Fruit fly (Drosophila melanogaster) whole organism, prepupa: ENCODE measurements around the gene Tbc1d22.

Source experiments
- CG6276 ChIP-seq: fragments of 200-800 bp; sonication (Bioruptor generic); optimal IDR thresholded peaks from 2 replicates; lab custom pipeline; 2017; ENCODE audit warnings: missing biosample characterization, mild to moderate bottlenecking, missing genetic modification characterization
- Lpt ChIP-seq: fragments of 200-800 bp; sonication (Bioruptor generic); optimal IDR thresholded peaks from 3 replicates; lab custom pipeline; 2016; ENCODE audit warnings: missing biosample characterization, missing genetic modification characterization
- OdsH ChIP-seq: fragments of 200-800 bp; sonication (Bioruptor generic); optimal IDR thresholded peaks from 3 replicates; lab custom pipeline; 2016; ENCODE audit warnings: missing biosample characterization, missing genetic modification characterization
- Sox14 ChIP-seq: fragments of 200-800 bp; sonication (Bioruptor generic); optimal IDR thresholded peaks from 3 replicates; lab custom pipeline; 2016; ENCODE audit warnings: missing biosample characterization, missing genetic modification characterization
- fd59A ChIP-seq: fragments of 200-800 bp; sonication (Bioruptor generic); optimal IDR thresholded peaks from 2 replicates; lab custom pipeline; 2017; ENCODE audit warnings: missing biosample characterization, mild to moderate bottlenecking, missing genetic modification characterization, missing genetic modification reagents
- lz ChIP-seq: fragments of 200-800 bp; sonication (Bioruptor generic); optimal IDR thresholded peaks from 3 replicates; lab custom pipeline; 2016; ENCODE audit warnings: missing biosample characterization, missing genetic modification characterization
- spab ChIP-seq: fragments of 200-800 bp; sonication (Bioruptor generic); optimal IDR thresholded peaks from 2 replicates; lab custom pipeline; 2017; ENCODE audit warnings: missing biosample characterization, mild to moderate bottlenecking, missing genetic modification characterization, missing genetic modification reagents

dm6 chr3R:21096532-21097143, 5.4 kb upstream of the Tbc1d22 start:
- TF ChIP-seq Lpt (GFP tag; lab: Kevin White, UChicago) (no peak), fd59A (GFP tag; lab: Kevin White, UChicago) (no peak), CG6276 (GFP tag; lab: Kevin White, UChicago) (no peak), lz (GFP tag; lab: Kevin White, UChicago) (no peak), spab (GFP tag; lab: Kevin White, UChicago) (no peak), Sox14 (GFP tag; lab: Kevin White, UChicago) (no peak), OdsH (GFP tag; lab: Kevin White, UChicago) (no peak)
